Worm (Caenorhabditis elegans): ENCODE data around the gene lite-1.

DNA sequence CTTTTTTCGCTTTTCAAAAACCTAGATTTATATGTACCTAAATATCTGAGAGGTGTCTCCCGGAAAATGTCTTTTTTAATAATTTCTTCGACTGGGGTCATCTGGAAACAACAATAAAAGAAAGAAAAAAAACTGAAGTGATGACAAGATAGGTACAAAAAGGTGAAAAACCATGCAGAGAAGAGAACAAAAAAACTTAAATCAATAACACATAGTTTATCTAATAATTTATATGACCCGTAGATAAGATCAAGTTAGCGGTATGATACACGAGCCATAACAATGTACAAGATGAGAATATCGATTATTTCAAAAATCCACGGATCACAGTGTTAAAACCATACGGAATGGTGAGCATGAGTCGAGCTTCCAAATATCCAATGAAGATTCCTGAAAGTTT, 24.3 kb downstream of the lite-1 start, which contains the start of gene mtp-18:
- TF ChIP-seq him-1 (tag; optimal IDR thresholded peaks at IDR 0.05) = no peak
- TF ChIP-seq dao-5 (tag; optimal IDR thresholded peaks at IDR 0.05) = no peak
- TF ChIP-seq W03F9.2 (tag; optimal IDR thresholded peaks at IDR 0.05) = no peak

All from whole organism, L4/young adult.